Fruit fly (Drosophila melanogaster): ENCODE data around the gene CG34256.

CG34256 gene

dm6 chr3L:18968193-18968969 is 21.2 kb downstream of the CG34256 start:
- TF ChIP-seq gl (tag; optimal IDR thresholded peaks at IDR 0.05) (no peak), CG10348 (GFP tag; IDR thresholded peaks at IDR 0.05) (no peak), EcR (GFP tag; optimal IDR thresholded peaks at IDR 0.05) (no peak), CG15710 (tag; optimal IDR thresholded peaks at IDR 0.05) (no peak), CG14655 (GFP tag; optimal IDR thresholded peaks at IDR 0.05) (no peak), Snoo (tag; optimal IDR thresholded peaks at IDR 0.05) (no peak), Pif1A (GFP tag; optimal IDR thresholded peaks at IDR 0.05) (no peak), rn (GFP tag; IDR thresholded peaks at IDR 0.05) (no peak), CG8301 (tag; optimal IDR thresholded peaks at IDR 0.05) (no peak), CG12605 (GFP tag; IDR thresholded peaks at IDR 0.05) (no peak), CG13204 (GFP tag; optimal IDR thresholded peaks at IDR 0.05) (no peak), fd96Ca (GFP tag; IDR thresholded peaks at IDR 0.05) (no peak), CG9948 (tag; optimal IDR thresholded peaks at IDR 0.05) (no peak), Ets98B (GFP tag; IDR thresholded peaks at IDR 0.05) (no peak)

DNA sequence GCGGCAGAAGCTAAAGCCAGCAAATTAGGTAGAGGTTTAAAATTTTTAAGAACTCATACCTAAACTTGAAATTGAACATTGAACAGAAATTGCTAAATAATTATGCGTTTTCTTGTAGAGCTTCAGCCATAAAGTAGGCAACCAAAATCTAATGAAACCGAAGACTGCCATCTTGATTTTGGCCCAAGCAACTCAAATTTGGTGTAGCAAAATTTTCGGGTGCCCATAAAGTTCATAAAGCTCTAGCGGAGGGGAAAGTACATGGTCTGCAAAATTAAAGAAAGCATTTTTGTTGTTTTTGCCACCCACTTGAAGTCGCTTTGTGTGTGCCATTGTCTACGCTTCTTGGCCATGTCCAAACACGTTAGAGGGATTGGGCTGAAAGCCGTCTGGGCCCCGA is 32.6 kb downstream of the CG34256 start:
- TF ChIP-seq CG12605 (GFP tag; IDR thresholded peaks at IDR 0.05) (no peak), CG13204 (GFP tag; optimal IDR thresholded peaks at IDR 0.05) (no peak), CG14655 (GFP tag; optimal IDR thresholded peaks at IDR 0.05) (no peak), CG10348 (GFP tag; IDR thresholded peaks at IDR 0.05) (no peak), CG17806 (tag; optimal IDR thresholded peaks at IDR 0.05) (no peak), CG32121 (GFP tag; IDR thresholded peaks at IDR 0.05) (no peak), CG15710 (tag; optimal IDR thresholded peaks at IDR 0.05) (no peak), CG8159 (tag; optimal IDR thresholded peaks at IDR 0.05) (no peak), CG4496 (GFP tag; IDR thresholded peaks at IDR 0.05) (no peak)

DNA sequence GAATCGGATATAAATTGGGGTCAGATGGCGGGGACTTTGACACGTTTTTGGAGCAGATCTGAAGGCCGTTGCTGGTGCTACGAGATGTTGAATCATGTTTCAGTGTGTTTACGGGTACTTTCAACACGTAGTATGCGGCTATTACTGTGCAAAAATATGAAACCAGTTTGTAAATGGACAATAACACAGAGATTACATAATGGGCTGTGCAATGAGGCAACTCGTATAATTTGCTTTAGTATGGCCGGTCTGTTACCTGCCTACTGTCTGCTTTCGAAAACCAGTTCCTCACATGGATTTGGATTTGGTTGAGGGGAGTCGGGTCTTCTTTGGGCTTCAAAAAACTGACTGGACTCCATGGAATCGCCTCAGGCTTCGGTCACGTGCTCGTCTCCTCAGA is 37.2 kb downstream of the CG34256 start:
- TF ChIP-seq rn (GFP tag; IDR thresholded peaks at IDR 0.05): no peak
- TF ChIP-seq CG34367 (tag; optimal IDR thresholded peaks at IDR 0.05): no peak
- TF ChIP-seq EcR (GFP tag; optimal IDR thresholded peaks at IDR 0.05): peak; percentile 63
- TF ChIP-seq Snoo (tag; optimal IDR thresholded peaks at IDR 0.05): peak; percentile 38
- TF ChIP-seq Pif1B (GFP tag; optimal IDR thresholded peaks at IDR 0.05): no peak
- no peak for TF ChIP-seq Pif1A (GFP tag; optimal IDR thresholded peaks at IDR 0.05)
- TF ChIP-seq CG15710 (tag; optimal IDR thresholded peaks at IDR 0.05): no peak
- TF ChIP-seq CG10348 (GFP tag; IDR thresholded peaks at IDR 0.05): no peak
- no peak for TF ChIP-seq D1 (tag; optimal IDR thresholded peaks at IDR 0.05)
- TF ChIP-seq CG12605 (GFP tag; IDR thresholded peaks at IDR 0.05): no peak

DNA sequence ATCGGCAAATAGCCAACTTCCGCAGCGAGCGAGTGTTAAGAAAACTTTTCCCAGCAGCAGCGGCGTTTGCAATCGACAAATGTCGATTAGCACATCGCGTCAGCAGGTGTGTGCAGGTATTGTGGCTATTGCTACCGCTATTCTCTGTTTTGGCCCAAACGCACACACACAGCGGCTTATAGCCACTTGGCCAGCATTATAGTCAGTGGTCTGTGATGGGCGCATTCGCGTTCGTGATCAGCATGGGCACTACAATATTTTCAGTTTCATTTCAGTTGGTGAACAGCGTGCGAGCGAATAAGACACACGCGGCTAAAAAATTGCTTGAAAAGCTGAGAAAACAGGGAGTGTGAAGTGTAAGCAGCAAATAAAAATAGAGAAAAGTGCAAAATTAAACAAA is 39.3 kb downstream of the CG34256 start, which contains the start of gene CG6836:
TSS of gene CG6836 (plus strand) at position 271 of the 400 bp plus-strand sequence.
- no peak for TF ChIP-seq CG34367 (tag; optimal IDR thresholded peaks at IDR 0.05)
- TF ChIP-seq CG9948 (tag; optimal IDR thresholded peaks at IDR 0.05): no peak
- peak; percentile 38; the same call in 1 of the 2 replicates for TF ChIP-seq CG32121 (GFP tag; IDR thresholded peaks at IDR 0.05)
- no peak for TF ChIP-seq CG8301 (tag; optimal IDR thresholded peaks at IDR 0.05)
- TF ChIP-seq CG15710 (tag; optimal IDR thresholded peaks at IDR 0.05): no peak
- TF ChIP-seq fd96Ca (GFP tag; IDR thresholded peaks at IDR 0.05): no peak
- TF ChIP-seq Pif1B (GFP tag; optimal IDR thresholded peaks at IDR 0.05): no peak
- no peak for TF ChIP-seq Snoo (tag; optimal IDR thresholded peaks at IDR 0.05)
- TF ChIP-seq CG17806 (tag; optimal IDR thresholded peaks at IDR 0.05): no peak
- TF ChIP-seq D1 (tag; optimal IDR thresholded peaks at IDR 0.05): no peak
- TF ChIP-seq CG10348 (GFP tag; IDR thresholded peaks at IDR 0.05): no peak
- TF ChIP-seq CG14655 (GFP tag; optimal IDR thresholded peaks at IDR 0.05): no peak
- TF ChIP-seq rn (GFP tag; IDR thresholded peaks at IDR 0.05): no peak
- no peak for TF ChIP-seq CG13204 (GFP tag; optimal IDR thresholded peaks at IDR 0.05)
- TF ChIP-seq Ets98B (GFP tag; IDR thresholded peaks at IDR 0.05): no peak
- TF ChIP-seq CG4496 (GFP tag; IDR thresholded peaks at IDR 0.05): 0 out of 3 replicates have a peak, but pooled peaks have one; percentile 29

DNA sequence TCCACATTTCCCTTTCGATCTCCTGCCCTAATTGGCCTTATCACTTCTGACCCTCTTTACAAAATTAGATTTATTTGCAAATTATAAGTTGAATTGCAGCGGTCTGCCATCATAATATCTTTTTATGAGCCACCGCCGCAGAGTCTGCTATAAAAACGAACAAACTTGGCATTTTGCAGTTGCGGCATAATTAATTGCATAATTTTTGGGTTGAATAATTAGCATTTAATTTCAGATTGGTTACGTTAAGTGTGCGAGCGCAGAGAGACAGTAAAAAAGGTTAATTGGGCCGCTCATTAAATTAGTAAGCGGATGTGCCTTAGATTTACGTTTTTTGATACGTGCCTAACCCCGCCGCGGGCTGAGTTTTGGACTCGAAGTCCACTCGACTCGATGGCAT is 40.5 kb downstream of the CG34256 start:
- TF ChIP-seq CG34367 (tag; optimal IDR thresholded peaks at IDR 0.05) (no peak), CG8159 (tag; optimal IDR thresholded peaks at IDR 0.05) (no peak), fd96Ca (GFP tag; IDR thresholded peaks at IDR 0.05) (no peak), CG17806 (tag; optimal IDR thresholded peaks at IDR 0.05) (no peak), CG4496 (GFP tag; IDR thresholded peaks at IDR 0.05) (no peak), CG14655 (GFP tag; optimal IDR thresholded peaks at IDR 0.05) (no peak), CG10348 (GFP tag; IDR thresholded peaks at IDR 0.05) (no peak), CG32121 (GFP tag; IDR thresholded peaks at IDR 0.05) (no peak), EcR (GFP tag; optimal IDR thresholded peaks at IDR 0.05) (no peak), rn (GFP tag; IDR thresholded peaks at IDR 0.05) (no peak), D1 (tag; optimal IDR thresholded peaks at IDR 0.05) (no peak), CG8301 (tag; optimal IDR thresholded peaks at IDR 0.05) (no peak), Pif1B (GFP tag; optimal IDR thresholded peaks at IDR 0.05) (no peak), CG12605 (GFP tag; IDR thresholded peaks at IDR 0.05) (no peak), CG9948 (tag; optimal IDR thresholded peaks at IDR 0.05) (no peak), CG15710 (tag; optimal IDR thresholded peaks at IDR 0.05) (no peak), Ets98B (GFP tag; IDR thresholded peaks at IDR 0.05) (no peak), Snoo (tag; optimal IDR thresholded peaks at IDR 0.05) (no peak)

dm6 chr3L:18946956-18947355 is 42.7 kb downstream of the CG34256 start:
- TF ChIP-seq Pif1A (GFP tag; optimal IDR thresholded peaks at IDR 0.05) (peak; percentile 6), CG13204 (GFP tag; optimal IDR thresholded peaks at IDR 0.05) (no peak), CG34367 (tag; optimal IDR thresholded peaks at IDR 0.05) (peak; percentile 5), CG4496 (GFP tag; IDR thresholded peaks at IDR 0.05) (peak; percentile 77)
